Fruit fly (Drosophila melanogaster): ENCODE data around the gene CG4957.
A peak's percentile ranks its signal among the peaks of the same experiment; 100 is the strongest.

The CG4957 gene

DNA sequence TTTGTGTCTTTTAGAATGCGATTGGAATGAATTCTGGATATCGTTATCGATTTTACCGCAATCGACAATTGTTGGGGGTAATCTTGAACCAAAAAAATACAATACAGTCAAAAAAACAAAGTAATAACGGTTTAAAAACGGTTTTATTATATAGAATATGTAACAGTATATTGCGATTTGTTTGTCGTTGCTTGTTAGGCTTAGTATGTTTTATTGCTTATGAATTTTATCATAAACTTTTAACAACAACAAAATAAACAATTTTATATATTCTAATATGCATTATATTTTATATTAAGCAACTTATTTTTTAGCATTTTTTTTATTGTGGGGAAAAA is 31.1 kb downstream of the CG4957 start, which contains the start of gene CYLD:
Gene CYLD (minus strand): TSS at position 38 of the 338 bp plus-strand sequence.
- TF ChIP-seq CG34406 (GFP tag; optimal IDR thresholded peaks at IDR 0.05) = no peak
- no peak for TF ChIP-seq CG6854 (GFP tag; optimal IDR thresholded peaks at IDR 0.05)
- TF ChIP-seq Smox (GFP tag; optimal IDR thresholded peaks at IDR 0.05) = no peak
- TF ChIP-seq Sox14 (GFP tag; optimal IDR thresholded peaks at IDR 0.05) = peak; percentile 41
- TF ChIP-seq CG31627 (GFP tag; optimal IDR thresholded peaks at IDR 0.05) = peak; percentile 39
- TF ChIP-seq CG32006 (GFP tag; optimal IDR thresholded peaks at IDR 0.05) = no peak
- TF ChIP-seq Met (GFP tag; optimal IDR thresholded peaks at IDR 0.05) = peak; percentile 62
- no peak for TF ChIP-seq Blimp-1 (GFP tag; optimal IDR thresholded peaks at IDR 0.05)
- TF ChIP-seq Eip78C (GFP tag) = peak; percentile 86
- TF ChIP-seq CG6808 (GFP tag; optimal IDR thresholded peaks at IDR 0.05) = no peak
- no peak for TF ChIP-seq ss (GFP tag; optimal IDR thresholded peaks at IDR 0.05)
- TF ChIP-seq CG11902 (GFP tag; optimal IDR thresholded peaks at IDR 0.05) = no peak
- TF ChIP-seq vri (GFP tag; optimal IDR thresholded peaks at IDR 0.05) = no peak
- TF ChIP-seq CG1621 (tag; optimal IDR thresholded peaks at IDR 0.05) = no peak
- peak; percentile 61 for TF ChIP-seq Hr4 (GFP tag; optimal IDR thresholded peaks at IDR 0.05)
- no peak for TF ChIP-seq CG4318 (GFP tag; optimal IDR thresholded peaks at IDR 0.05)
- peak; percentile 36 for TF ChIP-seq CG11762 (GFP tag; optimal IDR thresholded peaks at IDR 0.05; ENCODE audit: insufficient read depth)
- no peak for TF ChIP-seq CG6276 (GFP tag; optimal IDR thresholded peaks at IDR 0.05)
- peak in 1 of 2 experiments; percentile 22 for TF ChIP-seq salr (GFP tag; optimal IDR thresholded peaks at IDR 0.05)
- TF ChIP-seq Ets96B (tag; optimal IDR thresholded peaks at IDR 0.05) = peak; percentile 67
- no peak for TF ChIP-seq svp (GFP tag)
- no peak for TF ChIP-seq CG9139 (GFP tag; optimal IDR thresholded peaks at IDR 0.05)
- no peak for TF ChIP-seq CG8319 (GFP tag; optimal IDR thresholded peaks at IDR 0.05)
- peak; percentile 62 for TF ChIP-seq CG8632 (GFP tag; optimal IDR thresholded peaks at IDR 0.05)
- TF ChIP-seq CG10669 (GFP tag; optimal IDR thresholded peaks at IDR 0.05) = peak; percentile 25
- no peak for TF ChIP-seq Sox102F (GFP tag; optimal IDR thresholded peaks at IDR 0.05)
- peak; percentile 35 for TF ChIP-seq Lpt (GFP tag; optimal IDR thresholded peaks at IDR 0.05)
- TF ChIP-seq OdsH (GFP tag; optimal IDR thresholded peaks at IDR 0.05) = peak; percentile 74
- no peak for TF ChIP-seq Eip93F (GFP tag; optimal IDR thresholded peaks at IDR 0.05)
- TF ChIP-seq fd85E (GFP tag; optimal IDR thresholded peaks at IDR 0.05) = no peak
- no peak for TF ChIP-seq Gug (GFP tag; IDR thresholded peaks at IDR 0.05)
- TF ChIP-seq pdm3 (GFP tag; optimal IDR thresholded peaks at IDR 0.05) = no peak
- TF ChIP-seq CG11294 (GFP tag; IDR thresholded peaks at IDR 0.05) = no peak
- TF ChIP-seq CG3919 (GFP tag; optimal IDR thresholded peaks at IDR 0.05) = no peak
- TF ChIP-seq Ets21C (GFP tag; optimal IDR thresholded peaks at IDR 0.05) = peak; percentile 18
- TF ChIP-seq net (GFP tag; optimal IDR thresholded peaks at IDR 0.05) = no peak
- peak; percentile 60 for TF ChIP-seq acj6 (GFP tag; optimal IDR thresholded peaks at IDR 0.05)
- peak; percentile 75 for TF ChIP-seq achi (GFP tag; optimal IDR thresholded peaks at IDR 0.05)
- TF ChIP-seq Sox15 (GFP tag; optimal IDR thresholded peaks at IDR 0.05) = peak; percentile 13
- TF ChIP-seq lz (GFP tag; optimal IDR thresholded peaks at IDR 0.05) = peak; percentile 47
- TF ChIP-seq fkh (GFP tag; optimal IDR thresholded peaks at IDR 0.05) = no peak
- peak; percentile 62 for TF ChIP-seq CG10631 (GFP tag; optimal IDR thresholded peaks at IDR 0.05)
- peak; percentile 57 for TF ChIP-seq cyc (GFP tag; optimal IDR thresholded peaks at IDR 0.05)
- peak; percentile 50 for TF ChIP-seq topi (GFP tag; optimal IDR thresholded peaks at IDR 0.05)
- TF ChIP-seq dsx (GFP tag; optimal IDR thresholded peaks at IDR 0.05; ENCODE audit: poor library complexity, severe bottlenecking) = no peak
- TF ChIP-seq Eip75B (GFP tag; optimal IDR thresholded peaks at IDR 0.05) = peak; percentile 50
- no peak for TF ChIP-seq fd59A (GFP tag; optimal IDR thresholded peaks at IDR 0.05)
- no peak for TF ChIP-seq dac (GFP tag; optimal IDR thresholded peaks at IDR 0.05)
- TF ChIP-seq esn (GFP tag; optimal IDR thresholded peaks at IDR 0.05) = peak; percentile 75
- no peak for TF ChIP-seq CG6163 (GFP tag; IDR thresholded peaks at IDR 0.05)
- peak; percentile 71; the same call in 2 of the 3 replicates for TF ChIP-seq CG8119 (GFP tag; IDR thresholded peaks at IDR 0.05)
- TF ChIP-seq Hr38 (GFP tag; optimal IDR thresholded peaks at IDR 0.05) = no peak
- TF ChIP-seq CG6792 (GFP tag; optimal IDR thresholded peaks at IDR 0.05) = peak; percentile 51

Data from whole organism, prepupa.